Worm (Caenorhabditis elegans) whole organism, young adult: Measurements from ENCODE around the gene rpl-11.1.

Source experiments
- Y95B8A.8 ChIP-seq: fragments of 200-800 bp; sonication (Bioruptor generic); IDR thresholded peaks from 2 replicates; pipeline ENCODE4 v1.3.6; 2022; ENCODE audit warnings: missing genetic modification reagents, missing genetic modification characterization, missing compliant biosample characterization
- bed-2 ChIP-seq: fragments of 200-800 bp; sonication (Bioruptor generic); IDR thresholded peaks from 2 replicates; pipeline ENCODE4 v1.3.6; 2022; ENCODE audit warnings: missing genetic modification reagents, missing genetic modification characterization, missing compliant biosample characterization
- madf-6 ChIP-seq: fragments of 200-800 bp; sonication (Bioruptor generic); IDR thresholded peaks from 2 replicates; pipeline ENCODE4 v1.3.6; 2022; ENCODE audit warnings: missing genetic modification reagents, missing genetic modification characterization, missing compliant biosample characterization
- unc-62 ChIP-seq: fragments of 150-350 bp; optimal IDR thresholded peaks from 2 replicates; lab custom pipeline; 2014; ENCODE audit warnings: missing biosample characterization, missing genetic modification reagents, missing genetic modification characterization
- ztf-18 ChIP-seq: sonication (generic microtip); optimal IDR thresholded peaks from 2 replicates; lab custom pipeline; 2016; ENCODE audit warnings: missing genotype, mild to moderate bottlenecking, missing genetic modification characterization, missing compliant biosample characterization

- no peak for TF ChIP-seq madf-6 (GFP tag; lab: Robert Waterston, UW)
- TF ChIP-seq unc-62: no peak
- TF ChIP-seq Y95B8A.8 (GFP tag; lab: Robert Waterston, UW): no peak
- no peak for TF ChIP-seq ztf-18 (tag; lab: Kevin White, UChicago)
- TF ChIP-seq bed-2 (GFP tag; lab: Robert Waterston, UW): no peak
Measured at ce11 chrV:3579248-3579647, 6.6 kb downstream of the rpl-11.1 start.
